Fruit fly (Drosophila melanogaster): Measurements from ENCODE around the gene janB.

janB gene

DNA sequence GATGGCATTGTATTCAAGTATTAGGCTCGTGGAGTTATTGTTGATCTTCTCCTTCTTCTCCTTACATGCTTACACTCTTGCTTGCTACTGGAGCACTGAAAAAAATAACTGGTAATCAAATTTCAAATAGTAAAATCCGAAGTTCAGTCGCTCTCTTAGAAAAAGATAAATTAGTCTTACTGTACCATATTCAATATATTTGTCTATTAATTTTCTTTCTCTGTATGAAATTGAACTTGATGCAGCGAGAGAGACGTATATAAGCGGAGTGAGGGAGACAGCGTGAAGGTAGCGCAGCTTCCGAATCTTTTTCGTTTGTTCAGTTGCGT, 22.6 kb upstream of the janB start:
- TF ChIP-seq CG11902 (GFP tag; optimal IDR thresholded peaks at IDR 0.05), result peak; percentile 95
- TF ChIP-seq svp (GFP tag), result peak; percentile 99
- peak; percentile 87 for TF ChIP-seq CG6808 (GFP tag; optimal IDR thresholded peaks at IDR 0.05)
- peak; percentile 96 for TF ChIP-seq CG6792 (GFP tag; optimal IDR thresholded peaks at IDR 0.05)
- TF ChIP-seq CG3919 (GFP tag; optimal IDR thresholded peaks at IDR 0.05), result peak; percentile 98
- TF ChIP-seq Eip78C (GFP tag), result peak; percentile 99
- TF ChIP-seq cyc (GFP tag; optimal IDR thresholded peaks at IDR 0.05), result peak; percentile 96
- peak; percentile 75 for TF ChIP-seq fd59A (GFP tag; optimal IDR thresholded peaks at IDR 0.05)
- peak; percentile 84 for TF ChIP-seq fd85E (GFP tag; optimal IDR thresholded peaks at IDR 0.05)
- peak; percentile 88 for TF ChIP-seq CG16779 (tag; optimal IDR thresholded peaks at IDR 0.05)
- TF ChIP-seq Sox102F (GFP tag; optimal IDR thresholded peaks at IDR 0.05), result peak; percentile 94
- TF ChIP-seq CG10669 (GFP tag; optimal IDR thresholded peaks at IDR 0.05), result peak; percentile 95
- peak; percentile 93 for TF ChIP-seq CG34406 (GFP tag; optimal IDR thresholded peaks at IDR 0.05)
- peak; percentile 94 for TF ChIP-seq achi (GFP tag; optimal IDR thresholded peaks at IDR 0.05)
- TF ChIP-seq Hr39 (GFP tag; optimal IDR thresholded peaks at IDR 0.05), result peak; percentile 93
- peak; percentile 56 for TF ChIP-seq CG4318 (GFP tag; optimal IDR thresholded peaks at IDR 0.05)
- peak; percentile 90 for TF ChIP-seq net (GFP tag; optimal IDR thresholded peaks at IDR 0.05)
- TF ChIP-seq CG8632 (GFP tag; optimal IDR thresholded peaks at IDR 0.05), result peak; percentile 91
- TF ChIP-seq vri (GFP tag; optimal IDR thresholded peaks at IDR 0.05), result peak; percentile 91
- TF ChIP-seq ss (GFP tag; optimal IDR thresholded peaks at IDR 0.05), result peak; percentile 87 to 92
- TF ChIP-seq CG6854 (GFP tag; optimal IDR thresholded peaks at IDR 0.05), result peak; percentile 85
- peak; percentile 94 for TF ChIP-seq dsx (GFP tag; optimal IDR thresholded peaks at IDR 0.05; ENCODE audit: poor library complexity, severe bottlenecking)
- TF ChIP-seq CG10631 (GFP tag; optimal IDR thresholded peaks at IDR 0.05), result peak; percentile 92
- TF ChIP-seq CG6276 (GFP tag; optimal IDR thresholded peaks at IDR 0.05), result peak; percentile 85
- TF ChIP-seq pdm3 (GFP tag; optimal IDR thresholded peaks at IDR 0.05), result peak; percentile 90
- TF ChIP-seq Eip75B (GFP tag; optimal IDR thresholded peaks at IDR 0.05), result peak; percentile 98
- peak; percentile 94 for TF ChIP-seq CG15336 (GFP tag; IDR thresholded peaks at IDR 0.05)
- TF ChIP-seq eg (GFP tag; IDR thresholded peaks at IDR 0.05), result peak; percentile 95
- peak; percentile 91 for TF ChIP-seq Sox14 (GFP tag; optimal IDR thresholded peaks at IDR 0.05)
- TF ChIP-seq CG11294 (GFP tag; IDR thresholded peaks at IDR 0.05), result peak; percentile 84
- TF ChIP-seq CG1621 (tag; optimal IDR thresholded peaks at IDR 0.05), result peak; percentile 88
- peak; percentile 89 for TF ChIP-seq spab (GFP tag; optimal IDR thresholded peaks at IDR 0.05)
- TF ChIP-seq Eip93F (GFP tag; optimal IDR thresholded peaks at IDR 0.05), result peak; percentile 66
- peak; percentile 91 for TF ChIP-seq CG31627 (GFP tag; optimal IDR thresholded peaks at IDR 0.05)
- peak; percentile 93 for TF ChIP-seq CG8119 (GFP tag; IDR thresholded peaks at IDR 0.05)
- peak; percentile 98 for TF ChIP-seq CG6163 (GFP tag; IDR thresholded peaks at IDR 0.05)
- peak; percentile 83 for TF ChIP-seq Hr4 (GFP tag; optimal IDR thresholded peaks at IDR 0.05)
- TF ChIP-seq CG11762 (GFP tag; optimal IDR thresholded peaks at IDR 0.05; ENCODE audit: insufficient read depth), result peak; percentile 89
- TF ChIP-seq esn (GFP tag; optimal IDR thresholded peaks at IDR 0.05), result peak; percentile 96
- peak; percentile 96 for TF ChIP-seq Met (GFP tag; optimal IDR thresholded peaks at IDR 0.05)
- TF ChIP-seq Sox15 (GFP tag; optimal IDR thresholded peaks at IDR 0.05), result peak; percentile 81
- peak; percentile 72 for TF ChIP-seq dac (GFP tag; optimal IDR thresholded peaks at IDR 0.05)
- peak; percentile 90 for TF ChIP-seq Ets21C (GFP tag; optimal IDR thresholded peaks at IDR 0.05)
- TF ChIP-seq Hr38 (GFP tag; optimal IDR thresholded peaks at IDR 0.05), result no peak
- peak; percentile 47 for TF ChIP-seq fkh (GFP tag; optimal IDR thresholded peaks at IDR 0.05)
- peak; percentile 92 for TF ChIP-seq Smox (GFP tag; optimal IDR thresholded peaks at IDR 0.05)
- TF ChIP-seq Ets96B (tag; optimal IDR thresholded peaks at IDR 0.05), result peak; percentile 94
- TF ChIP-seq Lpt (GFP tag; optimal IDR thresholded peaks at IDR 0.05), result peak; percentile 90
- TF ChIP-seq CG8319 (GFP tag; optimal IDR thresholded peaks at IDR 0.05), result peak; percentile 97
- TF ChIP-seq acj6 (GFP tag; optimal IDR thresholded peaks at IDR 0.05), result peak; percentile 92
- peak; percentile 85 for TF ChIP-seq CG32006 (GFP tag; optimal IDR thresholded peaks at IDR 0.05)
- TF ChIP-seq CG3032 (tag; optimal IDR thresholded peaks at IDR 0.05), result peak; percentile 92
- peak; percentile 95 for TF ChIP-seq CG7368 (GFP tag; optimal IDR thresholded peaks at IDR 0.05)

All from whole organism, prepupa.